Worm (Caenorhabditis elegans) whole organism, L4 larva: ENCODE data around the gene C18C4.7.

ENCODE experiments used
- ama-1 ChIP-seq: fragments of 150-350 bp; optimal IDR thresholded peaks from 2 replicates; lab custom pipeline; 2014; ENCODE audit warnings: inconsistent platforms, mixed read lengths
- ceh-20 ChIP-seq: fragments of 200-800 bp; sonication (Bioruptor generic); IDR thresholded peaks from 2 replicates; pipeline ENCODE4 v1.3.6; 2022; ENCODE audit warnings: missing genetic modification reagents, missing genetic modification characterization, missing compliant biosample characterization
- ceh-32 ChIP-seq: sonication (generic microtip); optimal IDR thresholded peaks from 2 replicates; lab custom pipeline; 2016; ENCODE audit warnings: mild to moderate bottlenecking, missing genetic modification characterization, missing compliant biosample characterization; ENCODE audit not compliant: poor library complexity
- fkh-10 ChIP-seq: fragments of 150-350 bp; optimal IDR thresholded peaks from 2 replicates; lab custom pipeline; 2014; ENCODE audit warnings: missing biosample characterization, missing genetic modification reagents, missing genetic modification characterization

DNA sequence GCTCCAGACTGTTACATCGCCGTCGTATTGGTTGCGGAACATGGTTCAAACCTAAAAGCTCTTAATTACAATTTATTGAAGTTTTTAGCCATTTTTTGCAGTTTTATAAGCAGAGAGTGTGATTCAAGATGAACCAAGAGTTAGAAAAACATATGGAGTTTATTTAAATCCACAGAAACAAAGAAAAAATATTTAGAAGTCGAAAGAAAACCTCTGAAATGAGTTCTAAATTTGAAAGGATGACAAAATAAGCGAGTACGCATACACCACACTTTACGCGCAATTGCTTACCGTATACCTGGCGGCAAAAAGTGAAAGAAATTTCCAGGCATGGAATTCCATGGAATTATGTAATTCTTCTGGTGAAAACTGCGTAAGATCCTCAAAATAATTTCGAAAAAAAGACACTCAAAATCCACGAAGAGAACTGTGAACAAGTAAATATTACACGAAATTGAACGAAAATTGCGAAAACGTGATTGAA, 17.3 kb upstream of the C18C4.7 start, which contains the start of gene pas-6:
- TF ChIP-seq ceh-32 = no peak
- TF ChIP-seq ama-1 (lab: Kevin White, UChicago) = no peak
- no peak for TF ChIP-seq fkh-10
- no peak for TF ChIP-seq ceh-20 (GFP tag; lab: Robert Waterston, UW)
